Fruit fly (Drosophila melanogaster): Measurements from ENCODE around the gene PIG-Q.

The PIG-Q gene

DNA sequence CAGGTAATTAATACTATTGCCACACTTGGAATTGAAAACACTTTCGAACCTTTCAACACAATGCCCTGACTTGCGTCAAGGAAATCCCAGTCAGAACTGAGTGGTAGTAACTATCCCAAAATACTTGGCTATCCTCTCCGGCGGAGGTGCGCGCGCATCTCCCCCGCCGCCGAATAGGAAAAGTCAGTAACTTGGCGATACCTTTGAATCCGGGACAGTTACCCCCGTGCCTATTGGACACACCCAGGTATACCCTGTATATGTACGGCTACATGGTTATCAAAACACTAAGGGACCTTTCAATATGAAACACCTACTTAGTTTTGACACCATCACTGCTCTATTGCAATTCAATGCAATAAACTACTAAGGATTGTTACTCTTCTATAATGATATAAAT is 28.3 kb upstream of the PIG-Q start, which contains the start of gene CG9919:
Gene CG9919, minus strand, starts transcription at position 101 of the 400 bp plus-strand sequence.
- no peak for TF ChIP-seq dac (GFP tag; optimal IDR thresholded peaks at IDR 0.05)

DNA sequence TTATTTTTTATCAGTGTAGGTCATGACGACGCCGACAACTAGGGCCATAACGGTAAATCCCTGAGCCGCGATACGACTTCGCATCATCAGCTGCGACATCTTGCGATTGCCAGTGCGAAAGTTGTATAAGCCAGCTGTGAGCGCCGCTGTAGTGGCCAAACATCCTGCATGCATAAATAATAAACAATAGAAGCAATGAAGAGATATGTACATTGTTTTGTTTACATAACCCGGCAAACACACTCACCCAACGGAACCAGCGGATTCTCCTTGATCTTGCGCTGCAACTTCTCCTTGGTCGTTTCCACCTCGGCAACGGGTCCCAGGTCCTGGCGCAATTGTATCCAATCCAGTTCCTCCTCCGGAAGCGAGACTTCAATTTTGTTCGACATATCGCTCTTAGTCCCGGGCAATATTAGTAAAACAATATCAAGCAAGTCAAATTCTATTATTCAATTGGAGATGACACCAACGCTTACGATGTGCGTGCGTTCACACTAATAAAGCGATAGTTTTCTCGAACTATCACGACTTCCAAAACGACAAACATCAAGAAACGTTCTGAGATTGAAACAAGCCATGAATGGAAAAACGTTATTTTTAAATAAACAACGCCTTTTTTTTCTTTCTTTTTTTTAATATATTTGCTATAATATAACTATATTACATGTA is 27.2 kb upstream of the PIG-Q start:
- TF ChIP-seq fkh (GFP tag; optimal IDR thresholded peaks at IDR 0.05) (peak; percentile 90), Eip78C (GFP tag) (peak; percentile 59), CG8119 (GFP tag; IDR thresholded peaks at IDR 0.05) (no peak), CG15336 (GFP tag; IDR thresholded peaks at IDR 0.05) (no peak), CG3032 (tag; optimal IDR thresholded peaks at IDR 0.05) (no peak)

DNA sequence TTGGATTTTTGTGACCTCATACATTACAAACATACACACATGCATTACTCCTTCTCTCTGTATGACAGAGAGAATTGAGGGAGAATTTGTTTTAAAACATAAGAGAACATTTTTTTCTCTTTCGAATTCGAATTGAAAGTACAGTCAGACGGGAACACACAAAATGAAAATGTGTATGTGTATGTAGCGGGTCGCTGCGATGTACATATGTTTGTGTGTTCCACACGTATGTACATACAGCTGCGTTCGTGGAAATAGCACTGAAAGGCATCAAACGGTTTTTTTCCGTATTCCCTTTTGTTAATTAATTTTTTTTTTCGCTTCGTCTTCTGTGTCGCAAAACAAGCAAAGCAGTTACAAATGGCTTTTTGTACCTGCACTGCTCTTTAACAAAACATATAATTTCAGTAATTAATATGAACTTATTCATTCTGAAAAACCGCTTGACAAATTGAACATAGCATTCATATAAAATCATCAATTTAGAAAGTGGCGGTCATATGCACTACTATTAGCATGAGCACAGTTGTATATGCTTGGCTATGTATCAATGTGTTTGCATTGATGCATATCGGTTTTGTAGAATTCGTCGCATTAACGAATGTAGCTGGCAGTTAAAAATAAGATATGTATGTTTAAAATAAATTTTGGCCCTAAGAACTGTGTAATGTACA is 26.2 kb upstream of the PIG-Q start:
- TF ChIP-seq Hr4 (GFP tag; optimal IDR thresholded peaks at IDR 0.05) (peak; percentile 97), CG8319 (GFP tag; optimal IDR thresholded peaks at IDR 0.05) (peak; percentile 90), Ets21C (GFP tag; optimal IDR thresholded peaks at IDR 0.05) (peak; percentile 92), CG16779 (tag; optimal IDR thresholded peaks at IDR 0.05) (peak; percentile 95), salr (GFP tag; optimal IDR thresholded peaks at IDR 0.05) (peak; percentile 91 to 94), CG32006 (GFP tag; optimal IDR thresholded peaks at IDR 0.05) (peak; percentile 98), CG31627 (GFP tag; optimal IDR thresholded peaks at IDR 0.05) (peak; percentile 96), CG6808 (GFP tag; optimal IDR thresholded peaks at IDR 0.05) (peak; percentile 97), CG8632 (GFP tag; optimal IDR thresholded peaks at IDR 0.05) (peak; percentile 95), Ets96B (tag; optimal IDR thresholded peaks at IDR 0.05) (peak; percentile 95), eg (GFP tag; IDR thresholded peaks at IDR 0.05) (peak; percentile 94), Eip93F (GFP tag; optimal IDR thresholded peaks at IDR 0.05) (peak; percentile 88), topi (GFP tag; optimal IDR thresholded peaks at IDR 0.05) (peak; percentile 98), ss (GFP tag; optimal IDR thresholded peaks at IDR 0.05) (peak; percentile 95 to 98), CG10669 (GFP tag; optimal IDR thresholded peaks at IDR 0.05) (peak; percentile 98), spab (GFP tag; optimal IDR thresholded peaks at IDR 0.05) (peak; percentile 96), esn (GFP tag; optimal IDR thresholded peaks at IDR 0.05) (peak; percentile 98), Eip75B (GFP tag; optimal IDR thresholded peaks at IDR 0.05) (peak; percentile 97), CG1621 (tag; optimal IDR thresholded peaks at IDR 0.05) (peak; percentile 95), Sox15 (GFP tag; optimal IDR thresholded peaks at IDR 0.05) (peak; percentile 92), CG3032 (tag; optimal IDR thresholded peaks at IDR 0.05) (peak; percentile 97), CG4318 (GFP tag; optimal IDR thresholded peaks at IDR 0.05) (peak; percentile 95), CG6854 (GFP tag; optimal IDR thresholded peaks at IDR 0.05) (peak; percentile 94), Sox102F (GFP tag; optimal IDR thresholded peaks at IDR 0.05) (peak; percentile 97), vri (GFP tag; optimal IDR thresholded peaks at IDR 0.05) (peak; percentile 91), Hr38 (GFP tag; optimal IDR thresholded peaks at IDR 0.05) (no peak), Hr39 (GFP tag; optimal IDR thresholded peaks at IDR 0.05) (peak; percentile 96), svp (GFP tag) (peak; percentile 98), Sox14 (GFP tag; optimal IDR thresholded peaks at IDR 0.05) (peak; percentile 98), achi (GFP tag; optimal IDR thresholded peaks at IDR 0.05) (peak; percentile 94), CG11762 (GFP tag; optimal IDR thresholded peaks at IDR 0.05; ENCODE audit: insufficient read depth) (peak; percentile 90), fd85E (GFP tag; optimal IDR thresholded peaks at IDR 0.05) (peak; percentile 81), fd59A (GFP tag; optimal IDR thresholded peaks at IDR 0.05) (peak; percentile 97), CG6163 (GFP tag; IDR thresholded peaks at IDR 0.05) (peak; percentile 91), acj6 (GFP tag; optimal IDR thresholded peaks at IDR 0.05) (peak; percentile 94), CG8119 (GFP tag; IDR thresholded peaks at IDR 0.05) (peak; percentile 97), Lpt (GFP tag; optimal IDR thresholded peaks at IDR 0.05) (peak; percentile 94), fkh (GFP tag; optimal IDR thresholded peaks at IDR 0.05) (peak; percentile 95), dsx (GFP tag; optimal IDR thresholded peaks at IDR 0.05; ENCODE audit: poor library complexity, severe bottlenecking) (peak; percentile 93), pdm3 (GFP tag; optimal IDR thresholded peaks at IDR 0.05) (peak; percentile 97), CG6276 (GFP tag; optimal IDR thresholded peaks at IDR 0.05) (peak; percentile 98), CG10631 (GFP tag; optimal IDR thresholded peaks at IDR 0.05) (peak; percentile 95)
